Worm (Caenorhabditis elegans): ENCODE measurements around the gene F31E3.2.

- TF ChIP-seq hmbx-1 (tag; optimal IDR thresholded peaks at IDR 0.05) (no peak), flt-1 (GFP tag; IDR thresholded peaks at IDR 0.05) (no peak), tbx-11 (GFP tag; IDR thresholded peaks at IDR 0.05) (no peak), ama-1 (optimal IDR thresholded peaks at IDR 0.05) (no peak), ets-7 (tag; optimal IDR thresholded peaks at IDR 0.05) (no peak), ceh-36 (tag; optimal IDR thresholded peaks at IDR 0.05) (no peak), hnd-1 (tag; optimal IDR thresholded peaks at IDR 0.05) (no peak)
These were observed 28.0 kb upstream of the F31E3.2 start, which contains the start of gene abu-13 for ce11 chrIII:6945747-6946146.
